Fruit fly (Drosophila melanogaster): ENCODE results near the gene mtm.

Gene mtm

dm6 chr2L:6028712-6029111, 8.1 kb downstream of the mtm start (continued):
- TF ChIP-seq dmrt99B (tag; optimal IDR thresholded peaks at IDR 0.05): no peak
- TF ChIP-seq sisA (GFP tag; IDR thresholded peaks at IDR 0.05): peak; percentile 49
- TF ChIP-seq chif (GFP tag; optimal IDR thresholded peaks at IDR 0.05): peak in 1 of 2 experiments; percentile 4
- TF ChIP-seq nau (GFP tag; optimal IDR thresholded peaks at IDR 0.05): no peak
- no peak for TF ChIP-seq vfl (GFP tag; optimal IDR thresholded peaks at IDR 0.05)
- TF ChIP-seq cg (GFP tag; optimal IDR thresholded peaks at IDR 0.05): no peak
- TF ChIP-seq CG8290 (GFP tag; optimal IDR thresholded peaks at IDR 0.05): no peak
- no peak for TF ChIP-seq CG8290 (tag; optimal IDR thresholded peaks at IDR 0.05)
- TF ChIP-seq Hr3 (GFP tag; optimal IDR thresholded peaks at IDR 0.05): no peak
- TF ChIP-seq CG11560 (tag; IDR thresholded peaks at IDR 0.05): no peak
- no peak for TF ChIP-seq CG4707 (GFP tag; optimal IDR thresholded peaks at IDR 0.05)
- TF ChIP-seq CG1792 (GFP tag; optimal IDR thresholded peaks at IDR 0.05): no peak
- no peak for TF ChIP-seq Jarid2 (GFP tag; optimal IDR thresholded peaks at IDR 0.05)
- no peak for TF ChIP-seq CoRest (tag; optimal IDR thresholded peaks at IDR 0.05)
- no peak for TF ChIP-seq Dad (GFP tag; optimal IDR thresholded peaks at IDR 0.05)
- TF ChIP-seq NFAT (GFP tag; IDR thresholded peaks at IDR 0.05): no peak
- no peak for TF ChIP-seq kah (GFP tag; optimal IDR thresholded peaks at IDR 0.05)
- TF ChIP-seq sob (GFP tag; IDR thresholded peaks at IDR 0.05): no peak; the same call in 1 of the 2 replicates
- TF ChIP-seq CG12219 (GFP tag; optimal IDR thresholded peaks at IDR 0.05): no peak
- no peak for TF ChIP-seq exex (tag; optimal IDR thresholded peaks at IDR 0.05)
- no peak for TF ChIP-seq CG9817 (tag; optimal IDR thresholded peaks at IDR 0.05)
- TF ChIP-seq ci (GFP tag; IDR thresholded peaks at IDR 0.05): peak; percentile 73
- TF ChIP-seq fru (optimal IDR thresholded peaks at IDR 0.05): no peak
- no peak; the same call in 1 of the 2 replicates for TF ChIP-seq ranshi (GFP tag; IDR thresholded peaks at IDR 0.05)
- no peak for TF ChIP-seq Tbp (GFP tag; optimal IDR thresholded peaks at IDR 0.05)
- no peak for TF ChIP-seq Asciz (GFP tag; optimal IDR thresholded peaks at IDR 0.05)
- TF ChIP-seq CG4854 (GFP tag; optimal IDR thresholded peaks at IDR 0.05): no peak
- TF ChIP-seq Hr39 (optimal IDR thresholded peaks at IDR 0.05): no peak
- no peak for TF ChIP-seq CG31388 (GFP tag; optimal IDR thresholded peaks at IDR 0.05)
- TF ChIP-seq CG17328 (GFP tag; IDR thresholded peaks at IDR 0.05): peak; percentile 68
- peak in 1 of 2 experiments; percentile 7 for TF ChIP-seq Hr51 (GFP tag; optimal IDR thresholded peaks at IDR 0.05)
- TF ChIP-seq CG1602 (GFP tag; optimal IDR thresholded peaks at IDR 0.05): no peak
- TF ChIP-seq CG14014 (GFP tag; IDR thresholded peaks at IDR 0.05): 0 out of 2 replicates have a peak, but pooled peaks have one; percentile 44
- no peak for TF ChIP-seq D (optimal IDR thresholded peaks at IDR 0.05)
- no peak for TF ChIP-seq D (GFP tag; optimal IDR thresholded peaks at IDR 0.05)
- TF ChIP-seq grn (GFP tag; optimal IDR thresholded peaks at IDR 0.05): no peak
- no peak for TF ChIP-seq CG13424 (tag; optimal IDR thresholded peaks at IDR 0.05)
- TF ChIP-seq dpn (GFP tag; optimal IDR thresholded peaks at IDR 0.05): no peak
- TF ChIP-seq Nf-YC (tag; optimal IDR thresholded peaks at IDR 0.05): no peak
- TF ChIP-seq lab (GFP tag; optimal IDR thresholded peaks at IDR 0.05): peak; percentile 17
- no peak for TF ChIP-seq C15 (GFP tag; IDR thresholded peaks at IDR 0.05)
- TF ChIP-seq sim (GFP tag; IDR thresholded peaks at IDR 0.05): no peak
- no peak for TF ChIP-seq Pdp1 (GFP tag; optimal IDR thresholded peaks at IDR 0.05)
- TF ChIP-seq CG4730 (GFP tag; IDR thresholded peaks at IDR 0.05): 0 out of 2 replicates have a peak, but pooled peaks have one; percentile 15
- TF ChIP-seq CG3163 (GFP tag; optimal IDR thresholded peaks at IDR 0.05): no peak
- no peak for TF ChIP-seq ERR (GFP tag; optimal IDR thresholded peaks at IDR 0.05)
- no peak for TF ChIP-seq croc (GFP tag; conservative IDR thresholded peaks at IDR 0.05)
- TF ChIP-seq CG4820 (GFP tag; optimal IDR thresholded peaks at IDR 0.05): no peak
- TF ChIP-seq CG3838 (GFP tag; optimal IDR thresholded peaks at IDR 0.05): no peak
- TF ChIP-seq CG7928 (GFP tag; optimal IDR thresholded peaks at IDR 0.05): no peak
- no peak for TF ChIP-seq CG13894 (tag; optimal IDR thresholded peaks at IDR 0.05)
- TF ChIP-seq CG42726 (GFP tag; IDR thresholded peaks at IDR 0.05; ENCODE audit: partially characterized antibody): no peak
- TF ChIP-seq Doc3 (GFP tag; IDR thresholded peaks at IDR 0.05; ENCODE audit: partially characterized antibody): no peak

Measured in whole organism, embryonic.